Worm (Caenorhabditis elegans): Measurements from ENCODE around the gene pat-4.

Gene pat-4

ce11 chrIII:87183-87582 lies 7.4 kb downstream of the pat-4 start, which contains the start of the genes F54C4.4 and mrpl-40 (continued):
- TF ChIP-seq Y53F4B.3 (GFP tag; IDR thresholded peaks at IDR 0.05) = no peak
- no peak for TF ChIP-seq mel-28 (tag; optimal IDR thresholded peaks at IDR 0.05; ENCODE audit: borderline replicate concordance)
- no peak for TF ChIP-seq bed-1 (GFP tag; IDR thresholded peaks at IDR 0.05)
- no peak for TF ChIP-seq zim-3 (tag; optimal IDR thresholded peaks at IDR 0.05)
- no peak for TF ChIP-seq ztf-3 (GFP tag; optimal IDR thresholded peaks at IDR 0.05)
- TF ChIP-seq sea-2 (GFP tag; IDR thresholded peaks at IDR 0.05) = no peak
- TF ChIP-seq chd-7 (tag; optimal IDR thresholded peaks at IDR 0.05) = no peak
- no peak for TF ChIP-seq die-1 (tag; optimal IDR thresholded peaks at IDR 0.05)
- no peak for TF ChIP-seq snpc-4 (GFP tag; optimal IDR thresholded peaks at IDR 0.05)
- no peak for TF ChIP-seq snpc-4 (tag; optimal IDR thresholded peaks at IDR 0.05)
- no peak for TF ChIP-seq ztf-6 (GFP tag; IDR thresholded peaks at IDR 0.05)
- TF ChIP-seq madf-10 (tag; optimal IDR thresholded peaks at IDR 0.05) = no peak
- TF ChIP-seq ztf-25 (GFP tag; IDR thresholded peaks at IDR 0.05) = no peak
- TF ChIP-seq mcd-1 (GFP tag; IDR thresholded peaks at IDR 0.05) = peak; percentile 47
- no peak for TF ChIP-seq F55B11.4 (tag; optimal IDR thresholded peaks at IDR 0.05; ENCODE audit: borderline replicate concordance, insufficient read depth)
- no peak for TF ChIP-seq zfh-2 (GFP tag; conservative IDR thresholded peaks at IDR 0.05)
- no peak for TF ChIP-seq unc-130 (GFP tag; optimal IDR thresholded peaks at IDR 0.05)
- TF ChIP-seq F57A8.1 (GFP tag; optimal IDR thresholded peaks at IDR 0.05) = no peak
- TF ChIP-seq tlf-1 (GFP tag; optimal IDR thresholded peaks at IDR 0.05) = no peak
- no peak for TF ChIP-seq Y56A3A.18 (GFP tag; IDR thresholded peaks at IDR 0.05)
- TF ChIP-seq attf-5 (GFP tag; optimal IDR thresholded peaks at IDR 0.05) = peak; percentile 13
- TF ChIP-seq madf-8 (GFP tag; conservative IDR thresholded peaks at IDR 0.05) = no peak
- no peak for TF ChIP-seq bed-2 (GFP tag; IDR thresholded peaks at IDR 0.05)
- TF ChIP-seq hsf-1 (GFP tag; IDR thresholded peaks at IDR 0.05) = no peak
- no peak for TF ChIP-seq F37B4.10 (GFP tag; IDR thresholded peaks at IDR 0.05)
- TF ChIP-seq B0336.3 (GFP tag; IDR thresholded peaks at IDR 0.05) = no peak
- TF ChIP-seq F10E7.11 (tag; optimal IDR thresholded peaks at IDR 0.05) = no peak
- no peak for TF ChIP-seq T26A5.8 (tag; optimal IDR thresholded peaks at IDR 0.05)
- TF ChIP-seq K12H6.12 (tag; optimal IDR thresholded peaks at IDR 0.05) = no peak
- no peak for TF ChIP-seq nhr-80 (tag; optimal IDR thresholded peaks at IDR 0.05)
- TF ChIP-seq nhr-179 (tag; optimal IDR thresholded peaks at IDR 0.05) = no peak
- no peak for TF ChIP-seq xnd-1 (tag; optimal IDR thresholded peaks at IDR 0.05)
- TF ChIP-seq snpc-3.4 (tag; optimal IDR thresholded peaks at IDR 0.05) = peak; percentile 38
- TF ChIP-seq madf-6 (GFP tag; IDR thresholded peaks at IDR 0.05) = peak; percentile 5; the same call in 1 of the 2 replicates
- no peak for TF ChIP-seq lsy-27 (tag; optimal IDR thresholded peaks at IDR 0.05; ENCODE audit: borderline replicate concordance, insufficient read depth)
- no peak for TF ChIP-seq cebp-1 (GFP tag; IDR thresholded peaks at IDR 0.05)
- TF ChIP-seq cebp-1 (tag; optimal IDR thresholded peaks at IDR 0.05) = peak; percentile 30
- no peak for TF ChIP-seq mxl-1 (tag; optimal IDR thresholded peaks at IDR 0.05)
- no peak for TF ChIP-seq lir-1 (GFP tag; conservative IDR thresholded peaks at IDR 0.05)
- no peak for TF ChIP-seq F22D6.2 (tag; optimal IDR thresholded peaks at IDR 0.05)
- no peak for TF ChIP-seq F39B2.1 (GFP tag; IDR thresholded peaks at IDR 0.05)
- no peak for TF ChIP-seq lag-1 (GFP tag; IDR thresholded peaks at IDR 0.05)
- no peak for TF ChIP-seq lin-26 (GFP tag; IDR thresholded peaks at IDR 0.05)
- peak; percentile 59; the same call in 1 of the 2 replicates for TF ChIP-seq F33H1.4 (GFP tag; IDR thresholded peaks at IDR 0.05)
- no peak for TF ChIP-seq aptf-3 (GFP tag; IDR thresholded peaks at IDR 0.05)
- TF ChIP-seq Y67H2A.10 (GFP tag; conservative IDR thresholded peaks at IDR 0.05) = no peak
- no peak for TF ChIP-seq ceh-91 (GFP tag; IDR thresholded peaks at IDR 0.05)
- no peak for TF ChIP-seq ztf-22 (GFP tag; optimal IDR thresholded peaks at IDR 0.05)
- TF ChIP-seq snpc-1.1 (tag; optimal IDR thresholded peaks at IDR 0.05; ENCODE audit: insufficient read depth) = no peak
- TF ChIP-seq egrh-3 (GFP tag; IDR thresholded peaks at IDR 0.05) = peak; percentile 33; the same call in 1 of the 2 replicates
